Worm (Caenorhabditis elegans) whole organism, L3 larva: ENCODE measurements around the gene K09B11.4.

ENCODE experiments used
- R02D3.7 ChIP-seq: fragments of 150-350 bp; optimal IDR thresholded peaks from 2 replicates; lab custom pipeline; 2014; ENCODE audit warnings: missing biosample characterization, missing genetic modification characterization
- ZK546.5 ChIP-seq: sonication (generic microtip); optimal IDR thresholded peaks from 2 replicates; lab custom pipeline; 2017; ENCODE audit warnings: missing biosample characterization, missing genetic modification characterization
- aly-2 ChIP-seq: fragments of 150-350 bp; optimal IDR thresholded peaks from 2 replicates; lab custom pipeline; 2014; ENCODE audit warnings: missing biosample characterization, missing genetic modification characterization
- ceh-16 ChIP-seq: sonication (generic microtip); optimal IDR thresholded peaks from 2 replicates; lab custom pipeline; 2017; ENCODE audit warnings: missing biosample characterization, missing genetic modification characterization
- ceh-28 ChIP-seq: fragments of 150-350 bp; optimal IDR thresholded peaks from 2 replicates; lab custom pipeline; 2014; ENCODE audit warnings: missing biosample characterization, missing genetic modification reagents, missing genetic modification characterization
- ceh-82 ChIP-seq: fragments of 150-350 bp; optimal IDR thresholded peaks from 2 replicates; lab custom pipeline; 2014; ENCODE audit warnings: missing biosample characterization, missing genetic modification characterization
- ceh-9 ChIP-seq: sonication (generic microtip); optimal IDR thresholded peaks from 2 replicates; lab custom pipeline; 2018; ENCODE audit warnings: missing biosample characterization, missing genetic modification characterization
- daf-12 ChIP-seq: fragments of 150-350 bp; optimal IDR thresholded peaks from 2 replicates; lab custom pipeline; 2014; ENCODE audit warnings: missing biosample characterization, missing genetic modification reagents, missing genetic modification characterization
- egl-27 ChIP-seq: sonication (generic microtip); optimal IDR thresholded peaks from 4 replicates; lab custom pipeline; 2017; ENCODE audit warnings: missing biosample characterization, missing genetic modification reagents, missing genetic modification characterization
- egl-5 ChIP-seq: fragments of 150-350 bp; optimal IDR thresholded peaks from 2 replicates; lab custom pipeline; 2017; ENCODE audit warnings: missing biosample characterization, missing genetic modification reagents, missing genetic modification characterization, inconsistent platforms
- elt-3 ChIP-seq, 3 experiments: fragments of 150-350 bp in 1 of 3; sonication (generic microtip) in 2 of 3; optimal IDR thresholded peaks; 2 replicates in 2 of 3; 4 replicates in 1 of 3; lab custom pipeline; 2014 to 2017; ENCODE audit warnings: missing biosample characterization in 3 of 3, missing genetic modification characterization in 3 of 3
- fkh-10 ChIP-seq: sonication (generic microtip); optimal IDR thresholded peaks from 2 replicates; lab custom pipeline; 2017; ENCODE audit warnings: missing biosample characterization, missing genetic modification reagents, missing genetic modification characterization
- fkh-2 ChIP-seq: fragments of 150-350 bp; optimal IDR thresholded peaks from 2 replicates; lab custom pipeline; 2014; ENCODE audit warnings: missing biosample characterization, missing genetic modification reagents, missing genetic modification characterization
- jun-1 ChIP-seq: fragments of 150-350 bp; optimal IDR thresholded peaks from 2 replicates; lab custom pipeline; 2014; ENCODE audit warnings: missing biosample characterization, missing genetic modification reagents, missing genetic modification characterization
- lin-15B ChIP-seq: fragments of 150-350 bp; optimal IDR thresholded peaks from 2 replicates; lab custom pipeline; 2014; ENCODE audit warnings: missing biosample characterization, missing genetic modification characterization
- lin-39 ChIP-seq: fragments of 150-350 bp; optimal IDR thresholded peaks from 2 replicates; lab custom pipeline; 2018; ENCODE audit warnings: missing biosample characterization, missing genetic modification reagents, missing genetic modification characterization
- lsy-12 ChIP-seq: sonication (generic microtip); optimal IDR thresholded peaks from 2 replicates; lab custom pipeline; 2016; ENCODE audit warnings: mild to moderate bottlenecking, missing genetic modification characterization, missing compliant biosample characterization
- mdl-1 ChIP-seq: fragments of 150-350 bp; optimal IDR thresholded peaks from 2 replicates; lab custom pipeline; 2014; ENCODE audit warnings: missing biosample characterization, missing genetic modification characterization
- mml-1 ChIP-seq: fragments of 150-350 bp; sonication (generic microtip); optimal IDR thresholded peaks from 3 replicates; lab custom pipeline; 2014; ENCODE audit warnings: missing biosample characterization, missing genetic modification characterization
- nfya-1 ChIP-seq: sonication (generic microtip); optimal IDR thresholded peaks from 2 replicates; lab custom pipeline; 2017; ENCODE audit warnings: missing genetic modification characterization, mild to moderate bottlenecking, missing compliant biosample characterization, antibody characterized with exemption, moderate library complexity; ENCODE audit not compliant: insufficient read depth
- nhr-11 ChIP-seq: fragments of 150-350 bp; optimal IDR thresholded peaks from 2 replicates; lab custom pipeline; 2014; ENCODE audit warnings: missing biosample characterization, missing genetic modification characterization
- nhr-237 ChIP-seq: fragments of 150-350 bp; optimal IDR thresholded peaks from 2 replicates; lab custom pipeline; 2014; ENCODE audit warnings: missing biosample characterization, missing genetic modification characterization
- nhr-25 ChIP-seq: sonication (generic microtip); optimal IDR thresholded peaks from 2 replicates; lab custom pipeline; 2017; ENCODE audit warnings: missing biosample characterization, missing genetic modification characterization
- nhr-43 ChIP-seq: sonication (generic microtip); optimal IDR thresholded peaks from 2 replicates; lab custom pipeline; 2016; ENCODE audit warnings: mild to moderate bottlenecking, missing genetic modification characterization, missing compliant biosample characterization; ENCODE audit not compliant: poor library complexity, severe bottlenecking
- nhr-67 ChIP-seq: fragments of 150-350 bp; optimal IDR thresholded peaks from 2 replicates; lab custom pipeline; 2014; ENCODE audit warnings: missing biosample characterization, missing genetic modification characterization
- nhr-77 ChIP-seq: fragments of 150-350 bp; optimal IDR thresholded peaks from 2 replicates; lab custom pipeline; 2014; ENCODE audit warnings: missing biosample characterization, missing genetic modification characterization
- pha-4 ChIP-seq: fragments of 150-350 bp; optimal IDR thresholded peaks from 2 replicates; lab custom pipeline; 2014; ENCODE audit warnings: missing biosample characterization, missing genetic modification reagents, missing genetic modification characterization
- pqm-1 ChIP-seq: fragments of 150-350 bp; optimal IDR thresholded peaks from 2 replicates; lab custom pipeline; 2017; ENCODE audit warnings: missing biosample characterization, missing genetic modification characterization, inconsistent platforms
- sea-2 ChIP-seq: fragments of 150-350 bp; sonication (generic microtip); optimal IDR thresholded peaks from 4 replicates; lab custom pipeline; 2014; ENCODE audit warnings: missing biosample characterization, missing genetic modification reagents, missing genetic modification characterization
- snpc-4 ChIP-seq: fragments of 150-350 bp; optimal IDR thresholded peaks from 2 replicates; lab custom pipeline; 2014; ENCODE audit warnings: missing biosample characterization, missing genetic modification characterization
- tbx-2 ChIP-seq: sonication (generic microtip); optimal IDR thresholded peaks from 2 replicates; lab custom pipeline; 2016; ENCODE audit warnings: mild to moderate bottlenecking, missing genetic modification characterization, missing compliant biosample characterization
- unc-39 ChIP-seq: sonication (generic microtip); optimal IDR thresholded peaks from 4 replicates; lab custom pipeline; 2017; ENCODE audit warnings: missing biosample characterization, missing genetic modification characterization
- unc-62 ChIP-seq: fragments of 150-350 bp; sonication (generic microtip); optimal IDR thresholded peaks from 4 replicates; lab custom pipeline; 2014; ENCODE audit warnings: missing biosample characterization, missing genetic modification reagents, missing genetic modification characterization
- zag-1 ChIP-seq: fragments of 150-350 bp; optimal IDR thresholded peaks from 2 replicates; lab custom pipeline; 2014; ENCODE audit warnings: missing biosample characterization, missing genetic modification characterization
- ztf-4 ChIP-seq: fragments of 150-350 bp; optimal IDR thresholded peaks from 2 replicates; lab custom pipeline; 2014; ENCODE audit warnings: missing biosample characterization, missing genetic modification characterization

K09B11.4 gene

ce11 chrIV:13456893-13457292 lies 27.6 kb downstream of the K09B11.4 start:
- no peak for TF ChIP-seq mdl-1 (tag; lab: Kevin White, UChicago)
- no peak for TF ChIP-seq egl-5 (tag; lab: Kevin White, UChicago)
- no peak for TF ChIP-seq lin-15B
- TF ChIP-seq sea-2 = no peak
- TF ChIP-seq daf-12 (tag; lab: Kevin White, UChicago) = no peak
- TF ChIP-seq ceh-82 = no peak
- TF ChIP-seq ceh-28 (tag; lab: Kevin White, UChicago) = no peak
- TF ChIP-seq lin-39 (tag; lab: Kevin White, UChicago) = no peak

DNA sequence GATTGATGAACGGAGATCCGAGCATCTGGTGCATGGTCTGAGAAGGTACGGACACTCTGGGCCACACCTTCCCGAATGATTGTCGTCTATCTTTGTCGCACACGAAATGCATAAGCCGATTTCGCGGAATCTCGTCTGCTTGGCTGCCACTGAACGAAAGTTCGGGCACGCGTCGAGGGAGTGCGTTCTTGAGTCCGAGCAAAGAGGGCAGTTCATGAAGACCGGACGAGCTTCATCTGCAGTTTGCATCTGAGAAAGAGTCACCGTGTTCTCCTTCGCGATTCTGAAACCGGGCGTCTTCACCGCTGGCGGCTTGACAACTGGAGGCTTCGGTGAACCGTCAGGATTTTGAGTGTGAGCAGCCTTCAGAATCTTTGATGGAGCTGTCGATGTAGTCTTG lies 28.9 kb downstream of the K09B11.4 start:
- TF ChIP-seq nhr-25 (tag; lab: Kevin White, UChicago) (no peak), unc-62 (GFP tag; lab: Kevin White, UChicago) (no peak), lin-39 (tag; lab: Kevin White, UChicago) (no peak)

- TF ChIP-seq fkh-10 (GFP tag; lab: Kevin White, UChicago) (no peak), ztf-4 (no peak), ceh-82 (no peak), R02D3.7 (tag; lab: Kevin White, UChicago) (no peak), tbx-2 (no peak), ZK546.5 (no peak), ceh-9 (tag; lab: Kevin White, UChicago) (no peak), nhr-25 (tag; lab: Kevin White, UChicago) (no peak), zag-1 (tag; lab: Kevin White, UChicago) (no peak), nhr-11 (no peak), snpc-4 (tag; lab: Kevin White, UChicago) (no peak), fkh-2 (tag; lab: Kevin White, UChicago) (no peak), lsy-12 (tag; lab: Kevin White, UChicago) (no peak), jun-1 (tag; lab: Kevin White, UChicago) (no peak), sea-2 (no peak), aly-2 (tag; lab: Kevin White, UChicago) (no peak), ceh-16 (tag; lab: Kevin White, UChicago) (no peak), pha-4 (tag; lab: Kevin White, UChicago) (no peak)
Observed at ce11 chrIV:13460876-13461275, 31.5 kb downstream of the K09B11.4 start, which contains the start of gene Y38H8A.12. Gene Y38H8A.12 (minus strand): TSS chrIV:13460976.

ce11 chrIV:13465797-13466196 lies 36.5 kb downstream of the K09B11.4 start, which contains the start of gene fezf-1:
Gene fezf-1 (plus strand): TSS chrIV:13466097.
- TF ChIP-seq fkh-10 (GFP tag; lab: Kevin White, UChicago) = no peak
- no peak for TF ChIP-seq nhr-25 (tag; lab: Kevin White, UChicago)
- no peak for TF ChIP-seq pqm-1 (tag; lab: Kevin White, UChicago)
- no peak for TF ChIP-seq nhr-11
- TF ChIP-seq ztf-4 = no peak
- TF ChIP-seq nhr-43 = no peak
- TF ChIP-seq nhr-67 (tag; lab: Kevin White, UChicago) = no peak
- TF ChIP-seq mml-1 (tag; lab: Kevin White, UChicago) = no peak
- no peak for TF ChIP-seq egl-27 (tag; lab: Kevin White, UChicago)
- TF ChIP-seq nhr-237 (tag; lab: Kevin White, UChicago) = no peak
- TF ChIP-seq, all 47 proteins: peak for 0

DNA sequence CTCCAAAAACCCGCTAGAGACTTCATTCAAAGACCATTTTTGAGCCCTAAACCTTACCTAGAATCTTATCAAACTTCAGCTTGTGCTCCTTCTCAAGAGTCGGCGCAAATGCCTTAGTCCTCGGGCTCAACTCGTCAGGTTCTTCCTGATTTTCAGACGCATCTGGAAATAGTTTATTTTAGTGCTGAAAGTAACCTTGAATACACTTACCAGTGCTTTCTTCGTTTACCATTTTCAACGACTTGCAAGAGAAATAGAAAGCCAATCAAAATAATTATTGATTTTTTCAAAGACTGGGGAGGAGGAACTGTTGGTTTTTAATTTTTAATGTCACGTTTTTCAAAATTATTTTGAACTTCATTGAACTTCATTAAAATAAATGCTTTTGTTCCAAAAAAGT lies 42.7 kb downstream of the K09B11.4 start, which contains the start of the genes ttbk-8.1 and Y38H8A.4:
Gene ttbk-8.1, plus strand, starts transcription at position 301 of the 400 bp plus-strand sequence.
Gene Y38H8A.4, minus strand, starts transcription at position 366 of the 400 bp plus-strand sequence.
- TF ChIP-seq pqm-1 (tag; lab: Kevin White, UChicago) = no peak
- TF ChIP-seq R02D3.7 (tag; lab: Kevin White, UChicago) = no peak
- TF ChIP-seq nhr-77 (tag; lab: Kevin White, UChicago) = no peak
- TF ChIP-seq daf-12 (tag; lab: Kevin White, UChicago) = no peak
- no peak for TF ChIP-seq unc-39
- TF ChIP-seq egl-27 (tag; lab: Kevin White, UChicago) = no peak
- TF ChIP-seq lin-15B = no peak
- no peak for TF ChIP-seq tbx-2
- no peak for TF ChIP-seq elt-3 (tag; optimal IDR thresholded peaks at IDR 0.05; lab: Kevin White, UChicago)
- no peak for TF ChIP-seq ceh-9 (tag; lab: Kevin White, UChicago)
- TF ChIP-seq nhr-11 = no peak
- no peak for TF ChIP-seq nfya-1 (tag; lab: Kevin White, UChicago)
